Fruit fly (Drosophila melanogaster) whole organism, embryonic: ENCODE data around the gene fal.

Experiments used
- CG10543 ChIP-seq: fragments of 200-800 bp; sonication (Bioruptor generic); optimal IDR thresholded peaks from 3 replicates; lab custom pipeline; 2017; ENCODE audit warnings: missing biosample characterization, mild to moderate bottlenecking, missing genetic modification characterization, moderate library complexity
- CG13624 ChIP-seq: fragments of 200-800 bp; sonication (Bioruptor generic); optimal IDR thresholded peaks from 2 replicates; lab custom pipeline; 2016; ENCODE audit warnings: missing biosample characterization, missing genetic modification characterization
- CG14014 ChIP-seq: fragments of 200-800 bp; sonication (Bioruptor generic); IDR thresholded peaks from 2 replicates; pipeline ENCODE4 v1.3.6; 2022; ENCODE audit warnings: missing biosample characterization, missing genetic modification characterization
- CG15514 ChIP-seq: fragments of 200-800 bp; sonication (Bioruptor generic); optimal IDR thresholded peaks from 3 replicates; lab custom pipeline; 2017; ENCODE audit warnings: missing biosample characterization, missing genetic modification characterization, mild to moderate bottlenecking, moderate library complexity, missing genetic modification reagents
- CG15601 ChIP-seq: fragments of 200-800 bp; sonication (Bioruptor generic); optimal IDR thresholded peaks from 3 replicates; lab custom pipeline; 2019; ENCODE audit warnings: missing biosample characterization, mild to moderate bottlenecking, missing genetic modification characterization, moderate library complexity
- CG16813 ChIP-seq: fragments of 200-800 bp; sonication (Bioruptor generic); IDR thresholded peaks from 3 replicates; pipeline ENCODE4 v1.3.6; 2022; ENCODE audit warnings: missing biosample characterization, missing genetic modification characterization; ENCODE audit not compliant: partially characterized antibody
- CG17912 ChIP-seq: fragments of 200-800 bp; sonication (Bioruptor generic); optimal IDR thresholded peaks from 2 replicates; lab custom pipeline; 2018; ENCODE audit warnings: missing biosample characterization, mild to moderate bottlenecking, missing genetic modification characterization
- CG18599 ChIP-seq: fragments of 200-800 bp; sonication (Bioruptor generic); optimal IDR thresholded peaks from 3 replicates; lab custom pipeline; 2017; ENCODE audit warnings: missing biosample characterization, missing genetic modification characterization, mild to moderate bottlenecking, moderate library complexity, missing genetic modification reagents
- CG32767 ChIP-seq: fragments of 200-800 bp; sonication (Bioruptor generic); IDR thresholded peaks from 2 replicates; pipeline ENCODE4 v1.3.6; 2022; ENCODE audit warnings: missing biosample characterization, missing genetic modification characterization
- CG34376 ChIP-seq: fragments of 200-800 bp; sonication (Bioruptor generic); optimal IDR thresholded peaks from 2 replicates; lab custom pipeline; 2018; ENCODE audit warnings: missing biosample characterization, mild to moderate bottlenecking, missing genetic modification characterization
- CG4282 ChIP-seq: fragments of 200-800 bp; sonication (Bioruptor generic); optimal IDR thresholded peaks from 2 replicates; lab custom pipeline; 2016; ENCODE audit warnings: missing biosample characterization, missing genetic modification characterization
- CG6254 ChIP-seq: fragments of 200-800 bp; sonication (Bioruptor generic); optimal IDR thresholded peaks from 3 replicates; lab custom pipeline; 2017; ENCODE audit warnings: mild to moderate bottlenecking, missing biosample characterization, missing genetic modification reagents, missing genetic modification characterization
- CG6813 ChIP-seq: fragments of 200-800 bp; sonication (Bioruptor generic); optimal IDR thresholded peaks from 2 replicates; lab custom pipeline; 2017; ENCODE audit warnings: missing biosample characterization, missing genetic modification characterization, mild to moderate bottlenecking, moderate library complexity, missing genetic modification reagents
- CG7271 ChIP-seq: fragments of 200-800 bp; sonication (Bioruptor generic); optimal IDR thresholded peaks from 2 replicates; lab custom pipeline; 2018; ENCODE audit warnings: missing biosample characterization, mild to moderate bottlenecking, missing genetic modification characterization, moderate library complexity
- CG8281 ChIP-seq: fragments of 200-800 bp; sonication (Bioruptor generic); optimal IDR thresholded peaks from 2 replicates; lab custom pipeline; 2018; ENCODE audit warnings: missing biosample characterization, mild to moderate bottlenecking, missing genetic modification characterization, moderate library complexity
- CG8359 ChIP-seq: fragments of 200-800 bp; sonication (Bioruptor generic); optimal IDR thresholded peaks from 2 replicates; lab custom pipeline; 2017; ENCODE audit warnings: missing biosample characterization, mild to moderate bottlenecking, missing genetic modification characterization, borderline replicate concordance
- Deaf1 ChIP-seq: fragments of 200-800 bp; optimal IDR thresholded peaks from 3 replicates; lab custom pipeline; 2019; ENCODE audit warnings: missing biosample characterization, mild to moderate bottlenecking, missing genetic modification characterization, moderate library complexity
- Doc2 ChIP-seq: fragments of 200-800 bp; sonication (Bioruptor generic); IDR thresholded peaks from 2 replicates; pipeline ENCODE4 v1.3.6; 2022; ENCODE audit warnings: missing biosample characterization, missing genetic modification characterization
- E2f1 ChIP-seq: fragments of 200-800 bp; sonication (Bioruptor generic); IDR thresholded peaks from 2 replicates; pipeline ENCODE4 v1.3.6; 2022; ENCODE audit warnings: missing biosample characterization, missing genetic modification characterization
- GATAe ChIP-seq: fragments of 200-800 bp; sonication (Bioruptor generic); conservative IDR thresholded peaks from 2 replicates; pipeline ENCODE4 v1.3.6; 2022; ENCODE audit warnings: missing biosample characterization, missing genetic modification characterization
- HHEX ChIP-seq: fragments of 200-800 bp; sonication (Bioruptor generic); optimal IDR thresholded peaks from 3 replicates; lab custom pipeline; 2017; ENCODE audit warnings: missing biosample characterization, mild to moderate bottlenecking, missing genetic modification characterization, missing genetic modification reagents
- HmgZ ChIP-seq: fragments of 200-800 bp; sonication (Bioruptor generic); optimal IDR thresholded peaks from 2 replicates; lab custom pipeline; 2018; ENCODE audit warnings: missing biosample characterization, mild to moderate bottlenecking, missing genetic modification characterization
- Jarid2 ChIP-seq: fragments of 200-800 bp; sonication (Bioruptor generic); optimal IDR thresholded peaks from 3 replicates; lab custom pipeline; 2017; ENCODE audit warnings: mild to moderate bottlenecking, missing biosample characterization, missing genetic modification reagents, missing genetic modification characterization
- Max ChIP-seq: fragments of 200-800 bp; sonication (Bioruptor generic); optimal IDR thresholded peaks from 2 replicates; lab custom pipeline; 2016; ENCODE audit warnings: missing biosample characterization, mild to moderate bottlenecking, missing genetic modification characterization
- NFAT ChIP-seq: fragments of 200-800 bp; sonication (Bioruptor generic); IDR thresholded peaks from 2 replicates; pipeline ENCODE4 v1.3.6; 2022; ENCODE audit warnings: missing biosample characterization, missing genetic modification characterization
- Opbp ChIP-seq: fragments of 200-800 bp; sonication (Bioruptor generic); IDR thresholded peaks from 3 replicates; pipeline ENCODE4 v1.3.6; 2022; ENCODE audit warnings: missing biosample characterization, missing genetic modification characterization; ENCODE audit not compliant: partially characterized antibody
- Rfx ChIP-seq: fragments of 200-800 bp; sonication (Bioruptor generic); IDR thresholded peaks from 2 replicates; pipeline ENCODE4 v1.3.6; 2022; ENCODE audit warnings: missing biosample characterization, missing genetic modification characterization
- amos ChIP-seq: fragments of 200-800 bp; sonication (Bioruptor generic); IDR thresholded peaks from 2 replicates; pipeline ENCODE4 v1.3.6; 2022; ENCODE audit warnings: missing biosample characterization, missing genetic modification characterization; ENCODE audit not compliant: partially characterized antibody
- chif ChIP-seq, 2 experiments: fragments of 200-800 bp; sonication (Bioruptor generic); optimal IDR thresholded peaks; 3 replicates each; lab custom pipeline; 2016; ENCODE audit warnings: missing biosample characterization in 2 of 2, missing genetic modification characterization in 2 of 2
- chinmo ChIP-seq: fragments of 200-800 bp; sonication (Bioruptor generic); IDR thresholded peaks from 4 replicates; pipeline ENCODE4 v1.3.6; 2022; ENCODE audit warnings: missing biosample characterization, missing genetic modification characterization; ENCODE audit not compliant: partially characterized antibody
- crol ChIP-seq: fragments of 200-800 bp; sonication (Bioruptor generic); IDR thresholded peaks from 2 replicates; pipeline ENCODE4 v1.3.6; 2022; ENCODE audit warnings: missing biosample characterization, missing genetic modification characterization
- exex ChIP-seq: fragments of 200-800 bp; sonication (Bioruptor generic); optimal IDR thresholded peaks from 4 replicates; lab custom pipeline; 2018; ENCODE audit warnings: missing biosample characterization, mild to moderate bottlenecking, missing genetic modification characterization, moderate library complexity
- ftz-f1 ChIP-seq: fragments of 200-800 bp; sonication (Bioruptor generic); optimal IDR thresholded peaks from 2 replicates; lab custom pipeline; 2016; ENCODE audit warnings: missing biosample characterization, missing genetic modification characterization
- gce ChIP-seq: fragments of 200-800 bp; sonication (Bioruptor generic); IDR thresholded peaks from 3 replicates; pipeline ENCODE4 v1.3.6; 2022; ENCODE audit warnings: missing biosample characterization, missing genetic modification characterization
- grn ChIP-seq: fragments of 200-800 bp; sonication (Bioruptor generic); optimal IDR thresholded peaks from 3 replicates; lab custom pipeline; 2017; ENCODE audit warnings: missing biosample characterization, missing genetic modification characterization
- gt ChIP-seq: fragments of 200-800 bp; sonication (Bioruptor generic); IDR thresholded peaks from 2 replicates; pipeline ENCODE4 v1.3.6; 2022; ENCODE audit warnings: missing biosample characterization, missing genetic modification characterization
- pan ChIP-seq, 4 experiments: fragments of >200 bp in 3 of 4; fragments of 200-800 bp in 1 of 4; sonication (Bioruptor generic) in 1 of 4; optimal IDR thresholded peaks in 3 of 4; IDR thresholded peaks in 1 of 4; 2 replicates each; pipeline versions ENCODE4 v1.3.6 to Lab custom; 2017 to 2022; ENCODE audit warnings: missing biosample characterization in 2 of 4, missing genetic modification characterization in 2 of 4, mixed read lengths in 1 of 4
- pho ChIP-seq: fragments of 200-800 bp; sonication (Bioruptor generic); optimal IDR thresholded peaks from 2 replicates; lab custom pipeline; 2016; ENCODE audit warnings: missing biosample characterization, missing genetic modification characterization
- rib ChIP-seq: fragments of 200-800 bp; sonication (Bioruptor generic); IDR thresholded peaks from 2 replicates; pipeline ENCODE4 v1.3.6; 2022; ENCODE audit warnings: missing biosample characterization, missing genetic modification characterization
- sens ChIP-seq: fragments of 200-800 bp; sonication (Bioruptor generic); peaks from one replicate; lab custom pipeline; 2016; ENCODE audit warnings: missing biosample characterization, missing genetic modification characterization
- sug ChIP-seq: fragments of 200-800 bp; optimal IDR thresholded peaks from 2 replicates; lab custom pipeline; 2019; ENCODE audit warnings: missing biosample characterization, mild to moderate bottlenecking, missing genetic modification characterization, moderate library complexity
- tna ChIP-seq: fragments of 200-800 bp; sonication (Bioruptor generic); IDR thresholded peaks from 2 replicates; pipeline ENCODE4 v1.3.6; 2022; ENCODE audit warnings: missing biosample characterization, missing genetic modification characterization; ENCODE audit not compliant: partially characterized antibody
- vnd ChIP-seq: fragments of 200-800 bp; sonication (Bioruptor generic); IDR thresholded peaks from 3 replicates; pipeline ENCODE4 v1.3.6; 2022; ENCODE audit warnings: missing biosample characterization, missing genetic modification characterization; ENCODE audit not compliant: partially characterized antibody

Gene fal

dm6 chr3L:19265761-19266160 lies 28.6 kb upstream of the fal start, which contains the start of gene CG45081:
Gene CG45081, plus strand, starts transcription at chr3L:19266061.
- no peak for TF ChIP-seq amos (GFP tag; lab: Robert Waterston, UW)
- TF ChIP-seq CG8359 (GFP tag; lab: Kevin White, UChicago) = no peak
- TF ChIP-seq E2f1 (GFP tag; lab: Robert Waterston, UW) = 0 out of 2 replicates have a peak, but pooled peaks have one; percentile 8
- TF ChIP-seq CG32767 (GFP tag; lab: Robert Waterston, UW) = no peak
- TF ChIP-seq Doc2 (GFP tag; lab: Robert Waterston, UW) = 0 out of 2 replicates have a peak, but pooled peaks have one; percentile 16
- TF ChIP-seq chif (GFP tag; optimal IDR thresholded peaks at IDR 0.05; lab: Kevin White, UChicago) = no peak
- TF ChIP-seq CG4282 (GFP tag; lab: Kevin White, UChicago) = no peak
- TF ChIP-seq gt (GFP tag; lab: Robert Waterston, UW) = no peak

- TF ChIP-seq NFAT (GFP tag; lab: Robert Waterston, UW) (peak; percentile 57; the same call in 1 of the 2 replicates), CG10543 (GFP tag; lab: Kevin White, UChicago) (peak; percentile 72), CG18599 (GFP tag; lab: Kevin White, UChicago) (peak; percentile 40), CG6813 (GFP tag; lab: Kevin White, UChicago) (no peak), pho (GFP tag; lab: Kevin White, UChicago) (no peak), GATAe (GFP tag; lab: Robert Waterston, UW) (peak; percentile 95), CG15601 (tag; lab: Kevin White, UChicago) (peak; percentile 98), CG6254 (GFP tag; lab: Kevin White, UChicago) (peak; percentile 18), CG15514 (peak; percentile 31), Rfx (peak; percentile 21; the same call in 1 of the 2 replicates), CG14014 (GFP tag; lab: Robert Waterston, UW) (no peak), grn (GFP tag; lab: Kevin White, UChicago) (peak; percentile 96), sug (tag; lab: Kevin White, UChicago) (peak; percentile 100), CG8281 (peak; percentile 99), CG17912 (GFP tag; lab: Kevin White, UChicago) (peak; percentile 30), Jarid2 (peak; percentile 65), vnd (GFP tag; lab: Robert Waterston, UW) (0 out of 3 replicates have a peak, but pooled peaks have one; percentile 38), CG7271 (tag; lab: Kevin White, UChicago) (no peak), CG16813 (0 out of 3 replicates have a peak, but pooled peaks have one; percentile 6), crol (GFP tag; lab: Robert Waterston, UW) (peak; percentile 99), sens (GFP tag; lab: Kevin White, UChicago) (peak; percentile 28), pan (optimal IDR thresholded peaks at IDR 0.05; lab: Kevin White, UChicago) (no peak), pan (GFP tag; optimal IDR thresholded peaks at IDR 0.05 in 1 of 2, IDR thresholded peaks at IDR 0.05 in 1 of 2) (no peak), rib (GFP tag; lab: Robert Waterston, UW) (peak; percentile 62; the same call in 1 of the 2 replicates), CG13624 (no peak), Deaf1 (tag; lab: Kevin White, UChicago) (peak; percentile 78), CG34376 (peak; percentile 90), Opbp (GFP tag; lab: Robert Waterston, UW) (0 out of 3 replicates have a peak, but pooled peaks have one; percentile 30), exex (tag; lab: Kevin White, UChicago) (peak; percentile 82), chinmo (GFP tag; lab: Robert Waterston, UW) (peak; percentile 92; the same call in 3 of the 4 replicates), ftz-f1 (GFP tag; lab: Kevin White, UChicago) (peak; percentile 36), gce (GFP tag; lab: Robert Waterston, UW) (0 out of 3 replicates have a peak, but pooled peaks have one; percentile 37), tna (GFP tag; lab: Robert Waterston, UW) (no peak), HHEX (GFP tag; lab: Kevin White, UChicago) (no peak), HmgZ (tag; lab: Kevin White, UChicago) (peak; percentile 72), Max (peak; percentile 34)
Measured at dm6 chr3L:19268720-19269401, 25.5 kb upstream of the fal start, which contains the start of the genes Aldh7A1 and CG14085. Gene Aldh7A1, minus strand, starts transcription at chr3L:19268913. Gene CG14085, plus strand, starts transcription at chr3L:19269351.
